Worm (Caenorhabditis elegans) whole organism, young adult: Measurements from ENCODE around the gene clec-266.

Experiments
- B0019.2 ChIP-seq: fragments of 200-800 bp; sonication (Bioruptor generic); conservative IDR thresholded peaks from 2 replicates; pipeline ENCODE4 v1.3.6; 2022; ENCODE audit warnings: missing genetic modification reagents, missing genetic modification characterization, missing compliant biosample characterization
- B0035.1 ChIP-seq: sonication (generic microtip); optimal IDR thresholded peaks from 2 replicates; lab custom pipeline; 2016; ENCODE audit warnings: missing genetic modification characterization, mild to moderate bottlenecking, missing compliant biosample characterization, missing genotype, missing genetic modification reagents
- D2030.7 ChIP-seq: fragments of 200-800 bp; sonication (Bioruptor generic); IDR thresholded peaks from 2 replicates; pipeline ENCODE4 v1.3.6; 2022; ENCODE audit warnings: missing genetic modification reagents, missing genetic modification characterization, missing compliant biosample characterization
- F10E7.11 ChIP-seq: sonication (generic microtip); optimal IDR thresholded peaks from 2 replicates; lab custom pipeline; 2017; ENCODE audit warnings: mild to moderate bottlenecking, missing genetic modification characterization, moderate library complexity, missing compliant biosample characterization
- F22D6.2 ChIP-seq: sonication (generic microtip); optimal IDR thresholded peaks from 2 replicates; lab custom pipeline; 2016; ENCODE audit warnings: mild to moderate bottlenecking, missing genetic modification characterization, missing compliant biosample characterization
- F23B12.7 ChIP-seq: sonication (generic microtip); optimal IDR thresholded peaks from 2 replicates; lab custom pipeline; 2017; ENCODE audit warnings: missing genetic modification characterization, mild to moderate bottlenecking, missing compliant biosample characterization, antibody characterized with exemption, moderate library complexity; ENCODE audit not compliant: insufficient read depth
- F37B4.10 ChIP-seq: fragments of 200-800 bp; sonication (Bioruptor generic); IDR thresholded peaks from 2 replicates; pipeline ENCODE4 v1.3.6; 2022; ENCODE audit warnings: missing genetic modification characterization, missing compliant biosample characterization
- F55B11.4 ChIP-seq: sonication (generic microtip); optimal IDR thresholded peaks from 2 replicates; lab custom pipeline; 2016; ENCODE audit warnings: missing compliant biosample characterization, missing genetic modification characterization, borderline replicate concordance; ENCODE audit not compliant: insufficient read depth
- Y53F4B.3 ChIP-seq: fragments of 200-800 bp; sonication (Bioruptor generic); IDR thresholded peaks from 2 replicates; pipeline ENCODE4 v1.3.6; 2022; ENCODE audit warnings: missing genetic modification reagents, missing genetic modification characterization, missing compliant biosample characterization
- Y95B8A.8 ChIP-seq: fragments of 200-800 bp; sonication (Bioruptor generic); IDR thresholded peaks from 2 replicates; pipeline ENCODE4 v1.3.6; 2022; ENCODE audit warnings: missing genetic modification reagents, missing genetic modification characterization, missing compliant biosample characterization
- bed-1 ChIP-seq: fragments of 200-800 bp; sonication (Bioruptor generic); IDR thresholded peaks from 2 replicates; pipeline ENCODE4 v1.3.6; 2022; ENCODE audit warnings: missing genetic modification reagents, missing genetic modification characterization, missing compliant biosample characterization
- bed-2 ChIP-seq: fragments of 200-800 bp; sonication (Bioruptor generic); IDR thresholded peaks from 2 replicates; pipeline ENCODE4 v1.3.6; 2022; ENCODE audit warnings: missing genetic modification reagents, missing genetic modification characterization, missing compliant biosample characterization
- egl-44 ChIP-seq: fragments of 200-800 bp; sonication (Bioruptor generic); IDR thresholded peaks from 2 replicates; pipeline ENCODE4 v1.3.6; 2022; ENCODE audit warnings: missing genetic modification reagents, missing genetic modification characterization, missing compliant biosample characterization
- egrh-3 ChIP-seq: fragments of 200-800 bp; sonication (Bioruptor generic); IDR thresholded peaks from 2 replicates; pipeline ENCODE4 v1.3.6; 2022; ENCODE audit warnings: missing genetic modification reagents, missing genetic modification characterization, missing compliant biosample characterization
- ets-4 ChIP-seq: fragments of 200-800 bp; sonication (Bioruptor generic); optimal IDR thresholded peaks from 2 replicates; lab custom pipeline; 2018; ENCODE audit warnings: mild to moderate bottlenecking, missing genetic modification characterization, missing compliant biosample characterization
- gei-17 ChIP-seq: fragments of 200-800 bp; sonication (Bioruptor generic); optimal IDR thresholded peaks from 2 replicates; lab custom pipeline; 2018; ENCODE audit warnings: mild to moderate bottlenecking, missing genetic modification characterization, missing compliant biosample characterization
- hmg-20 ChIP-seq: fragments of 200-800 bp; sonication (Bioruptor generic); IDR thresholded peaks from 2 replicates; pipeline ENCODE4 v1.3.6; 2022; ENCODE audit warnings: missing genetic modification reagents, missing genetic modification characterization, missing compliant biosample characterization
- hrde-1 ChIP-seq: sonication (generic microtip); optimal IDR thresholded peaks from 2 replicates; lab custom pipeline; 2016; ENCODE audit warnings: missing genetic modification characterization, mild to moderate bottlenecking, missing compliant biosample characterization, moderate library complexity, missing genotype, missing genetic modification reagents, borderline replicate concordance
- hsf-1 ChIP-seq: fragments of 200-800 bp; sonication (Bioruptor generic); IDR thresholded peaks from 2 replicates; pipeline ENCODE4 v1.3.6; 2022; ENCODE audit warnings: missing genetic modification reagents, missing genetic modification characterization, missing compliant biosample characterization
- lin-54 ChIP-seq: fragments of 200-800 bp; sonication (Bioruptor generic); optimal IDR thresholded peaks from 2 replicates; lab custom pipeline; 2018; ENCODE audit warnings: mild to moderate bottlenecking, missing genetic modification characterization, missing compliant biosample characterization
- madf-8 ChIP-seq: fragments of 200-800 bp; sonication (Bioruptor generic); conservative IDR thresholded peaks from 2 replicates; pipeline ENCODE4 v1.3.6; 2022; ENCODE audit warnings: missing genetic modification reagents, missing genetic modification characterization, missing compliant biosample characterization
- mcd-1 ChIP-seq: fragments of 200-800 bp; sonication (Bioruptor generic); IDR thresholded peaks from 2 replicates; pipeline ENCODE4 v1.3.6; 2022; ENCODE audit warnings: missing genetic modification reagents, missing genetic modification characterization, missing compliant biosample characterization
- nhr-120 ChIP-seq: fragments of 200-800 bp; sonication (Bioruptor generic); IDR thresholded peaks from 2 replicates; pipeline ENCODE4 v1.3.6; 2022; ENCODE audit warnings: missing genetic modification characterization, missing compliant biosample characterization
- nhr-80 ChIP-seq: sonication (generic microtip); optimal IDR thresholded peaks from 2 replicates; lab custom pipeline; 2016; ENCODE audit warnings: missing genetic modification characterization, missing compliant biosample characterization
- nhr-90 ChIP-seq: sonication (generic microtip); optimal IDR thresholded peaks from 2 replicates; lab custom pipeline; 2016; ENCODE audit warnings: missing genotype, mild to moderate bottlenecking, missing genetic modification characterization, missing compliant biosample characterization
- repo-1 ChIP-seq: sonication (generic microtip); optimal IDR thresholded peaks from 2 replicates; lab custom pipeline; 2017; ENCODE audit warnings: mild to moderate bottlenecking, missing genetic modification characterization, missing compliant biosample characterization
- snpc-1.1 ChIP-seq: sonication (generic microtip); optimal IDR thresholded peaks from 2 replicates; lab custom pipeline; 2017; ENCODE audit warnings: missing genetic modification characterization, mild to moderate bottlenecking, missing compliant biosample characterization, antibody characterized with exemption, moderate library complexity, missing genotype, missing genetic modification reagents; ENCODE audit not compliant: insufficient read depth
- snpc-3.4 ChIP-seq: sonication (generic microtip); optimal IDR thresholded peaks from 2 replicates; lab custom pipeline; 2017; ENCODE audit warnings: missing genetic modification characterization, mild to moderate bottlenecking, missing compliant biosample characterization, antibody characterized with exemption, moderate library complexity, missing genotype, missing genetic modification reagents
- tlf-1 ChIP-seq: fragments of 200-800 bp; sonication (Bioruptor generic); optimal IDR thresholded peaks from 2 replicates; lab custom pipeline; 2018; ENCODE audit warnings: mild to moderate bottlenecking, missing genetic modification characterization, missing compliant biosample characterization
- unc-130 ChIP-seq: sonication (generic microtip); optimal IDR thresholded peaks from 2 replicates; lab custom pipeline; 2016; ENCODE audit warnings: missing genetic modification reagents, missing genetic modification characterization, missing compliant biosample characterization
- unc-62 ChIP-seq: fragments of 150-350 bp; optimal IDR thresholded peaks from 2 replicates; lab custom pipeline; 2014; ENCODE audit warnings: missing biosample characterization, missing genetic modification reagents, missing genetic modification characterization
- ztf-6 ChIP-seq: fragments of 200-800 bp; sonication (Bioruptor generic); IDR thresholded peaks from 2 replicates; pipeline ENCODE4 v1.3.6; 2022; ENCODE audit warnings: missing genetic modification reagents, missing genetic modification characterization, missing compliant biosample characterization

The clec-266 gene

ce11 chrX:6638985-6639573, 16.4 kb upstream of the clec-266 start:
- no peak for TF ChIP-seq repo-1
- no peak for TF ChIP-seq ztf-6 (GFP tag; lab: Robert Waterston, UW)
- TF ChIP-seq F37B4.10: no peak
- 0 out of 2 replicates have a peak, but pooled peaks have one; percentile 70 for TF ChIP-seq nhr-120 (GFP tag; lab: Robert Waterston, UW)
- TF ChIP-seq madf-8: no peak
- TF ChIP-seq F22D6.2 (tag; lab: Kevin White, UChicago): no peak
- peak; percentile 81 for TF ChIP-seq nhr-80 (tag; lab: Kevin White, UChicago)

ce11 chrX:6637933-6638332, 15.2 kb upstream of the clec-266 start:
- TF ChIP-seq nhr-120 (GFP tag; lab: Robert Waterston, UW) (peak; percentile 72; the same call in 1 of the 2 replicates), F37B4.10 (no peak)

- TF ChIP-seq bed-1 (GFP tag; lab: Robert Waterston, UW): 0 out of 2 replicates have a peak, but pooled peaks have one; percentile 33
- TF ChIP-seq snpc-1.1 (tag; lab: Kevin White, UChicago): no peak
Observed at ce11 chrX:6635173-6635572, 12.5 kb upstream of the clec-266 start, which contains the start of gene aexr-1. Gene aexr-1 (minus strand): TSS chrX:6635273.

- no peak for TF ChIP-seq ztf-6 (GFP tag; lab: Robert Waterston, UW)
Observed at ce11 chrX:6631437-6631836, 8.7 kb upstream of the clec-266 start, which contains the start of gene aexr-2. Gene aexr-2 (minus strand): TSS chrX:6631537.

ce11 chrX:6630645-6631044, 7.9 kb upstream of the clec-266 start:
- TF ChIP-seq egl-44 (GFP tag; lab: Robert Waterston, UW) (no peak), hrde-1 (tag; lab: Kevin White, UChicago) (no peak), Y53F4B.3 (GFP tag; lab: Robert Waterston, UW) (no peak), F23B12.7 (no peak), B0035.1 (tag; lab: Kevin White, UChicago) (no peak), Y95B8A.8 (GFP tag; lab: Robert Waterston, UW) (no peak), hmg-20 (GFP tag; lab: Robert Waterston, UW) (no peak), D2030.7 (no peak), F55B11.4 (tag; lab: Kevin White, UChicago) (no peak), unc-130 (no peak), snpc-3.4 (tag; lab: Kevin White, UChicago) (no peak), tlf-1 (GFP tag; lab: Kevin White, UChicago) (no peak)

ce11 chrX:6625275-6625674, 2.6 kb upstream of the clec-266 start:
- TF ChIP-seq ets-4 (GFP tag; lab: Kevin White, UChicago) (peak; percentile 17), mcd-1 (no peak), F37B4.10 (0 out of 2 replicates have a peak, but pooled peaks have one; percentile 58)

ce11 chrX:6618712-6619111, 4.0 kb downstream of the clec-266 start, which contains the start of gene kqt-1:
Gene kqt-1 (plus strand): TSS chrX:6619012.
- no peak for TF ChIP-seq madf-8
- TF ChIP-seq F10E7.11 (tag; lab: Kevin White, UChicago): no peak
- TF ChIP-seq hsf-1 (GFP tag; lab: Robert Waterston, UW): no peak
- TF ChIP-seq gei-17 (GFP tag; lab: Kevin White, UChicago): no peak
- TF ChIP-seq egrh-3: no peak
- no peak for TF ChIP-seq lin-54 (GFP tag; lab: Kevin White, UChicago)
- TF ChIP-seq unc-62: no peak
- TF ChIP-seq nhr-90 (tag; lab: Kevin White, UChicago): no peak
- no peak for TF ChIP-seq B0019.2
- no peak for TF ChIP-seq bed-2 (GFP tag; lab: Robert Waterston, UW)
